Fruit fly (Drosophila melanogaster): Measurements from ENCODE around the gene CG12481.
A peak's percentile ranks its signal among the peaks of the same experiment; 100 is the strongest.

CG12481 gene

dm6 chrX:14214505-14215449 lies 27.7 kb downstream of the CG12481 start (continued):
- TF ChIP-seq CG1529 (GFP tag; optimal IDR thresholded peaks at IDR 0.05) (no peak), H2.0 (GFP tag; IDR thresholded peaks at IDR 0.05) (peak; percentile 36; the same call in 1 of the 2 replicates), CG12219 (GFP tag; optimal IDR thresholded peaks at IDR 0.05) (no peak), wor (GFP tag; IDR thresholded peaks at IDR 0.05) (no peak), CG11247 (GFP tag; IDR thresholded peaks at IDR 0.05) (no peak; the same call in 1 of the 2 replicates), Gug (GFP tag; IDR thresholded peaks at IDR 0.05) (0 out of 4 replicates have a peak, but pooled peaks have one; percentile 4), CG9437 (GFP tag; optimal IDR thresholded peaks at IDR 0.05) (no peak), CG3838 (GFP tag; optimal IDR thresholded peaks at IDR 0.05) (no peak), Bteb2 (GFP tag; optimal IDR thresholded peaks at IDR 0.05) (no peak), nom (GFP tag; optimal IDR thresholded peaks at IDR 0.05) (peak; percentile 55), Atf3 (GFP tag; optimal IDR thresholded peaks at IDR 0.05) (no peak), yki (optimal IDR thresholded peaks at IDR 0.05) (no peak), eve (GFP tag; optimal IDR thresholded peaks at IDR 0.05) (no peak), CG16779 (GFP tag; IDR thresholded peaks at IDR 0.05) (no peak), CG17359 (tag; optimal IDR thresholded peaks at IDR 0.05) (peak; percentile 2), CG10959 (GFP tag; IDR thresholded peaks at IDR 0.05) (no peak), CG17385 (GFP tag; optimal IDR thresholded peaks at IDR 0.05) (peak; percentile 47), Deaf1 (tag; optimal IDR thresholded peaks at IDR 0.05) (peak; percentile 31), Ravus (GFP tag; IDR thresholded peaks at IDR 0.05) (no peak), ro (GFP tag; IDR thresholded peaks at IDR 0.05) (no peak), CG2199 (GFP tag; IDR thresholded peaks at IDR 0.05) (no peak), z (GFP tag; IDR thresholded peaks at IDR 0.05) (no peak), CG4820 (GFP tag; optimal IDR thresholded peaks at IDR 0.05) (no peak), CG42726 (GFP tag; IDR thresholded peaks at IDR 0.05; ENCODE audit: partially characterized antibody) (no peak), Jarid2 (GFP tag; optimal IDR thresholded peaks at IDR 0.05) (no peak), CG17802 (tag; optimal IDR thresholded peaks at IDR 0.05) (no peak), CG11560 (tag; IDR thresholded peaks at IDR 0.05) (peak; percentile 26; the same call in 1 of the 3 replicates), Doc3 (GFP tag; IDR thresholded peaks at IDR 0.05; ENCODE audit: partially characterized antibody) (no peak), CG9797 (GFP tag; optimal IDR thresholded peaks at IDR 0.05) (no peak), nau (GFP tag; optimal IDR thresholded peaks at IDR 0.05) (no peak), scrt (GFP tag; optimal IDR thresholded peaks at IDR 0.05) (peak; percentile 43), sens (GFP tag) (peak; percentile 54), Med (GFP tag) (peak; percentile 77), cwo (GFP tag; optimal IDR thresholded peaks at IDR 0.05) (peak; percentile 45), CG10979 (tag; optimal IDR thresholded peaks at IDR 0.05) (peak; percentile 35), CG10654 (GFP tag; optimal IDR thresholded peaks at IDR 0.05) (no peak), Nf-YC (tag; optimal IDR thresholded peaks at IDR 0.05) (peak; percentile 16), repo (GFP tag; optimal IDR thresholded peaks at IDR 0.05) (no peak), CG7745 (tag; optimal IDR thresholded peaks at IDR 0.05) (no peak), C15 (GFP tag; IDR thresholded peaks at IDR 0.05) (no peak), pum (GFP tag; optimal IDR thresholded peaks at IDR 0.05) (no peak), CG33557 (GFP tag; optimal IDR thresholded peaks at IDR 0.05) (no peak), Rfx (GFP tag; IDR thresholded peaks at IDR 0.05) (peak; percentile 66), Bgb (GFP tag; IDR thresholded peaks at IDR 0.05; ENCODE audit: partially characterized antibody) (no peak), Sox100B (GFP tag; optimal IDR thresholded peaks at IDR 0.05) (peak; percentile 35), Hsf (GFP tag; optimal IDR thresholded peaks at IDR 0.05) (no peak), CG10366 (GFP tag; IDR thresholded peaks at IDR 0.05) (peak; percentile 16; the same call in 1 of the 2 replicates), zen (tag; optimal IDR thresholded peaks at IDR 0.05) (peak; percentile 5), CG1832 (GFP tag; optimal IDR thresholded peaks at IDR 0.05) (no peak)
